Worm (Caenorhabditis elegans) whole organism, L4 larva: ENCODE data around the gene Y32B12B.2.

ENCODE experiments used
- F26F4.8 ChIP-seq: fragments of 200-800 bp; sonication (Bioruptor generic); conservative IDR thresholded peaks from 2 replicates; pipeline ENCODE4 v1.3.6; 2022; ENCODE audit warnings: missing genetic modification characterization, missing compliant biosample characterization
- ZK546.5 ChIP-seq, 2 experiments: sonication (generic microtip); optimal IDR thresholded peaks; 2 replicates each; lab custom pipeline; 2017; ENCODE audit warnings: missing biosample characterization in 2 of 2, missing genetic modification characterization in 2 of 2
- dmd-8 ChIP-seq: fragments of 200-800 bp; sonication (Bioruptor generic); IDR thresholded peaks from 2 replicates; pipeline ENCODE4 v1.3.6; 2022; ENCODE audit warnings: missing genetic modification characterization, missing compliant biosample characterization
- jun-1 ChIP-seq: fragments of 150-350 bp; optimal IDR thresholded peaks from 2 replicates; lab custom pipeline; 2014; ENCODE audit warnings: missing biosample characterization, missing genetic modification reagents, missing genetic modification characterization
- lin-13 ChIP-seq: fragments of 150-350 bp; optimal IDR thresholded peaks from 2 replicates; lab custom pipeline; 2014; ENCODE audit warnings: missing biosample characterization, missing genetic modification reagents, missing genetic modification characterization
- nhr-28 ChIP-seq: fragments of 150-350 bp; optimal IDR thresholded peaks from 2 replicates; lab custom pipeline; 2014; ENCODE audit warnings: missing biosample characterization, missing genetic modification characterization
- pha-4 ChIP-seq, 2 experiments: fragments of 150-350 bp in 1 of 2; fragments of 200-800 bp in 1 of 2; sonication (Bioruptor generic) in 1 of 2; IDR thresholded peaks in 1 of 2; optimal IDR thresholded peaks in 1 of 2; 2 replicates each; pipeline versions ENCODE4 v1.3.6 to Lab custom; 2014 to 2022; ENCODE audit warnings: missing genetic modification characterization in 2 of 2, missing genetic modification reagents in 2 of 2, missing biosample characterization in 1 of 2, missing compliant biosample characterization in 1 of 2
- pqm-1 ChIP-seq: sonication (generic microtip); optimal IDR thresholded peaks from 2 replicates; lab custom pipeline; 2017; ENCODE audit warnings: missing biosample characterization, missing genetic modification characterization

- TF ChIP-seq jun-1 (no peak), pha-4 (GFP tag; IDR thresholded peaks at IDR 0.05; lab: Robert Waterston, UW) (no peak), pha-4 (tag; optimal IDR thresholded peaks at IDR 0.05; lab: Kevin White, UChicago) (no peak), lin-13 (no peak), pqm-1 (no peak), ZK546.5 (tag; optimal IDR thresholded peaks at IDR 0.05; lab: Kevin White, UChicago) (no peak), F26F4.8 (GFP tag; lab: Robert Waterston, UW) (no peak), dmd-8 (no peak), nhr-28 (tag; lab: Kevin White, UChicago) (no peak)
These were observed 42.9 kb downstream of the Y32B12B.2 start for ce11 chrV:16581061-16581460.
